Worm (Caenorhabditis elegans) whole organism, midembryonic: ENCODE data around the gene mre-11.

Source experiments
- T22C8.4 ChIP-seq: fragments of 200-800 bp; sonication (Bioruptor generic); IDR thresholded peaks from 2 replicates; pipeline ENCODE4 v1.3.6; 2022; ENCODE audit warnings: missing genetic modification characterization, missing compliant biosample characterization
- flt-1 ChIP-seq: fragments of 200-800 bp; sonication (Bioruptor generic); IDR thresholded peaks from 2 replicates; pipeline ENCODE4 v1.3.6; 2022; ENCODE audit warnings: missing genetic modification characterization, missing compliant biosample characterization
- klf-2 ChIP-seq: fragments of 200-800 bp; sonication (Bioruptor generic); conservative IDR thresholded peaks from 2 replicates; pipeline ENCODE4 v1.3.6; 2022; ENCODE audit warnings: missing genetic modification reagents, missing genetic modification characterization, missing compliant biosample characterization
- med-1 ChIP-seq: sonication (generic microtip); optimal IDR thresholded peaks from 2 replicates; lab custom pipeline; 2017; ENCODE audit warnings: missing genetic modification characterization, mild to moderate bottlenecking, missing compliant biosample characterization, antibody characterized with exemption, missing genetic modification reagents; ENCODE audit not compliant: insufficient read depth
- ref-1 ChIP-seq: fragments of 200-800 bp; sonication (Bioruptor generic); conservative IDR thresholded peaks from 2 replicates; pipeline ENCODE4 v1.3.6; 2022; ENCODE audit warnings: missing genetic modification reagents, missing genetic modification characterization, missing compliant biosample characterization
- tab-1 ChIP-seq: fragments of 200-800 bp; sonication (Bioruptor generic); IDR thresholded peaks from 2 replicates; pipeline ENCODE4 v1.3.6; 2022; ENCODE audit warnings: missing genetic modification characterization, missing compliant biosample characterization
- ztf-23 ChIP-seq: fragments of 200-800 bp; sonication (Bioruptor generic); IDR thresholded peaks from 2 replicates; pipeline ENCODE4 v1.3.6; 2022; ENCODE audit warnings: missing genetic modification reagents, missing genetic modification characterization, missing compliant biosample characterization

DNA sequence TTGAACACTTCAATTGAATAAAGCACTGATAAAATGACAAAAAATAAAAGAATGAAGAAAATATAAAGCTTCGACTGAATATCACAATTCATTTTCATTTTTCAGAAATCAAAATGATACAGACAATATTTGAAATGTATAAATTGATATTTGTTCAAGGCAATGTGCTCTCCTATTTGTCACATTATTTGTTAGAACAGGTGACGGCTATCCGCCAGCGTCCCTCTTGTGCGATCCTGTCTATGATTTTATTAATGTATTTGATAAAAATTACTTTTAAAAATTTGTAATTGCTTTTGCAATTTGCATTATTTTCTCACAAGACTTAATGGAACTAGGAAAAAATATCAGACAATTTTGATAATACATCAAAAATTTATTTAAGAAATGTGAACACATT lies 17.4 kb upstream of the mre-11 start, which contains the start of gene F28H7.7:
- no peak for TF ChIP-seq T22C8.4 (GFP tag; lab: Robert Waterston, UW)
- no peak for TF ChIP-seq tab-1
- no peak for TF ChIP-seq flt-1 (GFP tag; lab: Robert Waterston, UW)
- no peak for TF ChIP-seq klf-2 (GFP tag; lab: Robert Waterston, UW)
- no peak for TF ChIP-seq ztf-23 (GFP tag; lab: Robert Waterston, UW)
- no peak for TF ChIP-seq med-1
- no peak for TF ChIP-seq ref-1
